Worm (Caenorhabditis elegans): Measurements from ENCODE around the gene ugt-55.

Gene ugt-55

DNA sequence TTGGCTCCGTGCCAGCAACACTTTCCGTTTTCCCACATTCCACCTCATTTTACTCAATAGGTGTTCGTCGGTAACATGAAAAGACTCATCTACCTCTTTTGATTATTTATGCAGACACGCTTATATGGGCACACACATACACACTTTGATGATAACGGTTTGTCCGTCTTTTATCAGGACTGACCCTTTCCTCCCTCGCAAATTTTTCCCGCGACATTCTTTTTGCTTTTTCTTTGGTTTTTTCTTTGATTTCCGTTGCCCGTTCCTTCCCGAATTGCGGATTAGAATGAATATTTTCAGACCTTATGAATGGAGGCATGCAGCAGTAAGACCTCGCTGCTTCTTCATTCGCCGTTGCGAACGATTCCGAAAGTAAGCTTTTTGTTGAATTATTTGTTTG lies 43.5 kb upstream of the ugt-55 start, which contains the start of gene vab-8:
TSS of gene vab-8 (plus strand) at position 301 of the 400 bp plus-strand sequence.
- no peak for TF ChIP-seq nhr-111 (GFP tag; optimal IDR thresholded peaks at IDR 0.05)
- TF ChIP-seq spr-1 (tag; optimal IDR thresholded peaks at IDR 0.05): no peak
- TF ChIP-seq hlh-11 (tag; optimal IDR thresholded peaks at IDR 0.05): peak; percentile 7
- no peak for TF ChIP-seq nhr-42 (GFP tag; IDR thresholded peaks at IDR 0.05)
- no peak for TF ChIP-seq zfp-2 (tag; optimal IDR thresholded peaks at IDR 0.05)
- peak; percentile 39; the same call in 1 of the 2 replicates for TF ChIP-seq dmd-6 (GFP tag; IDR thresholded peaks at IDR 0.05)
- TF ChIP-seq nhr-28 (tag; optimal IDR thresholded peaks at IDR 0.05): peak; percentile 46
- TF ChIP-seq nhr-41 (GFP tag; IDR thresholded peaks at IDR 0.05): no peak
- TF ChIP-seq zfp-3 (GFP tag; conservative IDR thresholded peaks at IDR 0.05): no peak
- no peak for TF ChIP-seq ceh-20 (GFP tag; IDR thresholded peaks at IDR 0.05)
- TF ChIP-seq ztf-7 (tag; optimal IDR thresholded peaks at IDR 0.05): no peak
- peak; percentile 34 for TF ChIP-seq pqm-1 (tag; optimal IDR thresholded peaks at IDR 0.05)

DNA sequence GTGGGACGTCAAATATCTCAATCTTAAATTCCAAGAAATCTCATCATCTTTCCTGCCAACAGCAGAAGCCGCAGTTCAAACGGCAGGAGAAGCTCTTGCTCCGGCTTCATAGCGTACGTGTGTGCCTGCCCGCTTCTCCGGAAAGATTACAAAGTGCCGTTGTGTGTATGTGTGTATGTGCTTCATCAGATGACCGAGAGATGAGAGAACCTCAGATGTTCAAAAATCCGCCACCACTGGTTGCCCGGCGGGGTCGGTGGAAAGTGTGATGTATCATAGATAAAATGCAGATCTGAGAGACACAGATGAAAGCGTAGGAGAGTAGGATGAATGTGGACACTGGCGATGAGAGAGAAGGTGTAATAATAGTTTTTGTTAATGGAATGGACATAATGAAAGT lies 23.1 kb upstream of the ugt-55 start:
- TF ChIP-seq pha-4 (GFP tag; IDR thresholded peaks at IDR 0.05) (no peak), pha-4 (tag; optimal IDR thresholded peaks at IDR 0.05) (no peak), vab-7 (GFP tag; IDR thresholded peaks at IDR 0.05) (no peak), duxl-1 (tag; optimal IDR thresholded peaks at IDR 0.05; ENCODE audit: poor library complexity) (no peak), nhr-11 (tag; optimal IDR thresholded peaks at IDR 0.05) (peak; percentile 26), hlh-11 (tag; optimal IDR thresholded peaks at IDR 0.05) (peak; percentile 65), daf-16 (GFP tag; optimal IDR thresholded peaks at IDR 0.05) (peak in 1 of 2 experiments; percentile 35), daf-16 (tag; optimal IDR thresholded peaks at IDR 0.05) (no peak), unc-62 (GFP tag; optimal IDR thresholded peaks at IDR 0.05 in 1 of 2) (peak in 1 of 2 experiments; percentile 44), unc-62 (tag; optimal IDR thresholded peaks at IDR 0.05) (no peak), mdl-1 (tag; optimal IDR thresholded peaks at IDR 0.05) (no peak)

DNA sequence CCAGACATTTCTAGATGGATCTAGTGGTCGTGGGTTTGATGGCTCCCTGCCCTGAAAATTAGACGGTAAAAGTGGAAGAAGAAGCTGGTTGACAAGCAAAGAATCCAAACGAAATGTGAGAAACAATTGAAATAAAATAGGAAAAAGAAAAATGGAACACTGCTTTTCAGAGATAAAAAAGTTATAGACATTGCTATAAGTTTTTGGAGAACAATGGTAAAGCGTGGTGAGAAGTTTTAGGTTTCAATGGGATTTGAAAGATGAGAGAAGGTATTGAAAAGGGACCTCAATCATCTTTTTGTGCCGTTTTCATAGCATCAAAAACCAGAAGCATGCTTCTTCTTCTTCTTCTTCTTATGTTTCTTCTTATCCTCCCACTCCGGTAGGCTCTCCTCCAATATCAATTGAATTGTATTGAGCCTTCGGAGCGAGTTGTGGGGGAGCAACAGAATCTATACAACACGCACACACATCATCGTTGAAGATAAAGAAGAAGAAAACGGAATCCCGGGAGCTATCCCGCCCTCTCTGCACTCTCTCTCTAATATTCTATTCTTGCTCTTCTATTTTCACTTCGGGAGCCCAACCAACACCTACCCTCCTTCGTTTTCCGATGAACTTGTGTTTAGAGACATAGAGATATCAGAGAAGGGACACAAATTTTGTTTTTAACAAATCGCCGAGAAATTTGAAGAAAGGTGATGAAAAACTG lies 22.0 kb upstream of the ugt-55 start, which contains the start of gene myo-3:
TSS of gene myo-3 (minus strand) at position 51 of the 712 bp plus-strand sequence.
- TF ChIP-seq mxl-2 (GFP tag; conservative IDR thresholded peaks at IDR 0.05): no peak
- TF ChIP-seq daf-16 (GFP tag; optimal IDR thresholded peaks at IDR 0.05): peak in 1 of 2 experiments; percentile 85
- no peak for TF ChIP-seq daf-16 (tag; optimal IDR thresholded peaks at IDR 0.05)
- TF ChIP-seq lim-7 (GFP tag; IDR thresholded peaks at IDR 0.05): no peak
- TF ChIP-seq hlh-11 (tag; optimal IDR thresholded peaks at IDR 0.05): peak; percentile 55
- peak in 1 of 2 experiments; percentile 68 for TF ChIP-seq unc-62 (GFP tag; optimal IDR thresholded peaks at IDR 0.05 in 1 of 2)
- no peak for TF ChIP-seq unc-62 (tag; optimal IDR thresholded peaks at IDR 0.05)
- no peak for TF ChIP-seq lin-15B (tag; optimal IDR thresholded peaks at IDR 0.05)
- TF ChIP-seq nhr-11 (tag; optimal IDR thresholded peaks at IDR 0.05): peak; percentile 9
- TF ChIP-seq nhr-28 (tag; optimal IDR thresholded peaks at IDR 0.05): peak; percentile 18

DNA sequence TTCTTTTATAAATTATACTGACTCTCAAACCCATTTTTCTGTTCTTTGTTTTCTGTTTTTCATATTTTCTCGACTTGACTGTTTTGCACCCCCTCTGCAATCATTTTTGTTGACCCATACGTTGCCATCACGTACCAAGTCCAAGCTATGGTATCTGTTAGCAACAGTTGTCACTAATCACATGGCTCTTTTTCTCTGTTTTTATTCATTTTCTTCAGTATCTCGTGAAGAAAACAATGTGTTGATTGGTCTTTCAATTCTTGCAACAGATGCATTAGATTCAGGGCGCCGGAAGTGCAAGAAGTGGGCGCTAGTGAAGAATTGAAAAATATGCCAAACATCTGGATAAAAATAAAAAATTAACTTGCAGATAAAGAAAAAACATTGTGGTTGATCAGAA lies 21.0 kb upstream of the ugt-55 start:
- TF ChIP-seq daf-16 (GFP tag; optimal IDR thresholded peaks at IDR 0.05) (peak in 1 of 2 experiments; percentile 100), daf-16 (tag; optimal IDR thresholded peaks at IDR 0.05) (no peak), tag-97 (GFP tag; IDR thresholded peaks at IDR 0.05) (no peak), R02D3.7 (tag; optimal IDR thresholded peaks at IDR 0.05) (no peak), tra-1 (GFP tag; IDR thresholded peaks at IDR 0.05) (no peak), nhr-11 (tag; optimal IDR thresholded peaks at IDR 0.05) (peak; percentile 26), unc-62 (GFP tag; optimal IDR thresholded peaks at IDR 0.05 in 1 of 2) (no peak), unc-62 (tag; optimal IDR thresholded peaks at IDR 0.05) (no peak), aha-1 (tag) (no peak), aly-2 (tag; optimal IDR thresholded peaks at IDR 0.05) (no peak), Y105C5A.15 (GFP tag; IDR thresholded peaks at IDR 0.05) (no peak), ceh-32 (tag; optimal IDR thresholded peaks at IDR 0.05; ENCODE audit: poor library complexity) (no peak), hlh-11 (tag; optimal IDR thresholded peaks at IDR 0.05) (peak; percentile 33), hlh-30 (tag; optimal IDR thresholded peaks at IDR 0.05; ENCODE audit: insufficient read depth) (no peak), lin-29 (GFP tag; IDR thresholded peaks at IDR 0.05) (no peak), F44E2.7 (GFP tag; IDR thresholded peaks at IDR 0.05) (no peak), nhr-42 (GFP tag; IDR thresholded peaks at IDR 0.05) (no peak), nhr-25 (tag; optimal IDR thresholded peaks at IDR 0.05; ENCODE audit: borderline replicate concordance, insufficient read depth) (no peak), zfp-3 (GFP tag; conservative IDR thresholded peaks at IDR 0.05) (no peak), gei-8 (GFP tag; optimal IDR thresholded peaks at IDR 0.05) (no peak), mdt-29 (GFP tag; IDR thresholded peaks at IDR 0.05) (no peak)

Data from whole organism, L4 larva.